Worm (Caenorhabditis elegans) whole organism, young adult: ENCODE data around the gene nsun-5.

Source experiments
- ama-1 ChIP-seq, 3 experiments: fragments of 150-350 bp in 1 of 3; sonication (generic microtip) in 2 of 3; optimal IDR thresholded peaks; 2 replicates each; lab custom pipeline; 2014 to 2018; ENCODE audit warnings: missing biosample characterization in 2 of 3, missing genetic modification characterization in 2 of 3, missing genetic modification reagents in 2 of 3
- bed-2 ChIP-seq: fragments of 200-800 bp; sonication (Bioruptor generic); IDR thresholded peaks from 2 replicates; pipeline ENCODE4 v1.3.6; 2022; ENCODE audit warnings: missing genetic modification reagents, missing genetic modification characterization, missing compliant biosample characterization
- dpl-1 ChIP-seq: fragments of 150-350 bp; optimal IDR thresholded peaks from 2 replicates; lab custom pipeline; 2014; ENCODE audit warnings: missing biosample characterization, missing genetic modification reagents, missing genetic modification characterization
- efl-1 ChIP-seq: fragments of 150-350 bp; optimal IDR thresholded peaks from 2 replicates; lab custom pipeline; 2014; ENCODE audit warnings: missing biosample characterization, missing genetic modification reagents, missing genetic modification characterization
- hmg-1.2 ChIP-seq: fragments of 200-800 bp; sonication (Bioruptor generic); IDR thresholded peaks from 2 replicates; pipeline ENCODE4 v1.3.6; 2022; ENCODE audit warnings: missing genetic modification reagents, missing genetic modification characterization, missing compliant biosample characterization
- let-526 ChIP-seq: fragments of 200-800 bp; sonication (Bioruptor generic); IDR thresholded peaks from 2 replicates; pipeline ENCODE4 v1.3.6; 2022; ENCODE audit warnings: missing genetic modification reagents, missing genetic modification characterization, missing compliant biosample characterization
- madf-3 ChIP-seq: fragments of 200-800 bp; sonication (Bioruptor generic); IDR thresholded peaks from 2 replicates; pipeline ENCODE4 v1.3.6; 2022; ENCODE audit warnings: missing genetic modification reagents, missing genetic modification characterization, missing compliant biosample characterization
- nhr-90 ChIP-seq: sonication (generic microtip); optimal IDR thresholded peaks from 2 replicates; lab custom pipeline; 2016; ENCODE audit warnings: missing genotype, mild to moderate bottlenecking, missing genetic modification characterization, missing compliant biosample characterization
- sea-2 ChIP-seq: fragments of 200-800 bp; sonication (Bioruptor generic); IDR thresholded peaks from 2 replicates; pipeline ENCODE4 v1.3.6; 2022; ENCODE audit warnings: missing genetic modification characterization, missing compliant biosample characterization
- sptf-2 ChIP-seq: fragments of 200-800 bp; sonication (Bioruptor generic); optimal IDR thresholded peaks from 2 replicates; lab custom pipeline; 2018; ENCODE audit warnings: mild to moderate bottlenecking, missing genetic modification characterization, missing compliant biosample characterization
- ztf-18 ChIP-seq: sonication (generic microtip); optimal IDR thresholded peaks from 2 replicates; lab custom pipeline; 2016; ENCODE audit warnings: missing genotype, mild to moderate bottlenecking, missing genetic modification characterization, missing compliant biosample characterization
- ztf-25 ChIP-seq: fragments of 200-800 bp; sonication (Bioruptor generic); IDR thresholded peaks from 2 replicates; pipeline ENCODE4 v1.3.6; 2022; ENCODE audit warnings: missing genetic modification reagents, missing genetic modification characterization, missing compliant biosample characterization
- ztf-26 ChIP-seq: sonication (generic microtip); optimal IDR thresholded peaks from 2 replicates; lab custom pipeline; 2017; ENCODE audit warnings: missing genetic modification characterization, missing compliant biosample characterization

DNA sequence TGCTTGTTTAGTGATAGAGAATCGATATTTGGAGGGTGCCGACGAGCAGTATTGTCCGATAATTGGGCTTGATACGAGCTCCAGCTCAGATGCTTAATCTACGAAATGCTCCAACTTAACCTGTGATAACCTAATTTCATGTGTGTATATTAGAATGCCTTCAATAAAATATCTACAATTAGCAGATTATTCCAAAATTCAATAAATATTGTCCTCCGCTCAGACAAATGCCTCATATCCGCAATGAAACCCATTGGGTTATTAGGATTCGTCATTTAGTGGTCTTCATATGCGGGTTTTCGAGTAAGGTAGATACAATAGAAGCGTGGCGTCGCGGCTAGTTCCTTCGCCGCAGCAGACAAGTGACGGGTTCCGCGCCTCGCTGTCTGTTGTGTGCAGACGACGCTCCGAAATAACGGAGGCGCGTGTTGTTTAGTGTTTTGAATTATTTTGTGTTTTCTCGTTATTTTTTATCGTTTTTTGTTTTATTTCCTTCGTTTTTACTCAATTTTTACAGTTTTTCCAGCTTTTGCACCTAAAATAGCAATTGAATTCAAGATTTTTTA is 56.3 kb downstream of the nsun-5 start, which contains the start of gene cmtr-1:
- 0 out of 2 replicates have a peak, but pooled peaks have one; percentile 76 for TF ChIP-seq let-526
- TF ChIP-seq sea-2 (GFP tag; lab: Robert Waterston, UW) = no peak
- peak; percentile 77 for TF ChIP-seq ama-1 (optimal IDR thresholded peaks at IDR 0.05; lab: Kevin White, UChicago)
- TF ChIP-seq ama-1 (GFP tag; optimal IDR thresholded peaks at IDR 0.05; lab: Kevin White, UChicago) = peak in 1 of 2 experiments; percentile 76
- no peak for TF ChIP-seq nhr-90 (tag; lab: Kevin White, UChicago)
- TF ChIP-seq bed-2 (GFP tag; lab: Robert Waterston, UW) = no peak
- peak; percentile 100 for TF ChIP-seq hmg-1.2
- TF ChIP-seq sptf-2 (GFP tag; lab: Kevin White, UChicago) = peak; percentile 80
- TF ChIP-seq ztf-25 (GFP tag; lab: Robert Waterston, UW) = no peak
- TF ChIP-seq madf-3 (GFP tag; lab: Robert Waterston, UW) = 0 out of 2 replicates have a peak, but pooled peaks have one; percentile 56
- TF ChIP-seq dpl-1 (GFP tag; lab: Kevin White, UChicago) = peak; percentile 78
- peak; percentile 60 for TF ChIP-seq ztf-18 (tag; lab: Kevin White, UChicago)
- TF ChIP-seq ztf-26 (tag; lab: Kevin White, UChicago) = peak; percentile 92
- TF ChIP-seq efl-1 = peak; percentile 80
